Fruit fly (Drosophila melanogaster) whole organism, embryonic: ENCODE measurements around the gene CG15602.

Experiments used
- ATbp ChIP-seq: fragments of 200-800 bp; sonication (Bioruptor generic); optimal IDR thresholded peaks from 2 replicates; lab custom pipeline; 2017; ENCODE audit warnings: missing biosample characterization, mild to moderate bottlenecking, missing genetic modification characterization, missing genetic modification reagents
- Ada2b ChIP-seq: fragments of 200-800 bp; sonication (Bioruptor generic); IDR thresholded peaks from 2 replicates; pipeline ENCODE4 v1.3.6; 2022; ENCODE audit warnings: missing biosample characterization, missing genetic modification characterization
- B-H2 ChIP-seq: fragments of 200-800 bp; sonication (Bioruptor generic); optimal IDR thresholded peaks from 2 replicates; lab custom pipeline; 2018; ENCODE audit warnings: missing biosample characterization, mild to moderate bottlenecking, missing genetic modification characterization
- BtbVII ChIP-seq: fragments of 200-800 bp; sonication (Bioruptor generic); optimal IDR thresholded peaks from 3 replicates; lab custom pipeline; 2017; ENCODE audit warnings: missing biosample characterization, mild to moderate bottlenecking, missing genetic modification characterization
- CG10274 ChIP-seq: fragments of 200-800 bp; sonication (Bioruptor generic); optimal IDR thresholded peaks from 3 replicates; lab custom pipeline; 2017; ENCODE audit warnings: missing biosample characterization, mild to moderate bottlenecking, missing genetic modification characterization
- CG10979 ChIP-seq: fragments of 200-800 bp; sonication (Bioruptor generic); optimal IDR thresholded peaks from 2 replicates; lab custom pipeline; 2018; ENCODE audit warnings: missing biosample characterization, mild to moderate bottlenecking, missing genetic modification characterization, moderate library complexity
- CG11696 ChIP-seq: fragments of 200-800 bp; sonication (Bioruptor generic); IDR thresholded peaks from 2 replicates; pipeline ENCODE4 v1.3.6; 2022; ENCODE audit warnings: missing biosample characterization, missing genetic modification characterization
- CG12744 ChIP-seq: fragments of 200-800 bp; sonication (Bioruptor generic); optimal IDR thresholded peaks from 2 replicates; lab custom pipeline; 2016; ENCODE audit warnings: missing biosample characterization, missing genetic modification characterization
- CG13624 ChIP-seq: fragments of 200-800 bp; sonication (Bioruptor generic); optimal IDR thresholded peaks from 2 replicates; lab custom pipeline; 2016; ENCODE audit warnings: missing biosample characterization, missing genetic modification characterization
- CG14441 ChIP-seq: fragments of 200-800 bp; sonication (Bioruptor generic); IDR thresholded peaks from 2 replicates; pipeline ENCODE4 v1.3.6; 2022; ENCODE audit warnings: missing biosample characterization, missing genetic modification characterization
- CG15601 ChIP-seq: fragments of 200-800 bp; sonication (Bioruptor generic); optimal IDR thresholded peaks from 3 replicates; lab custom pipeline; 2019; ENCODE audit warnings: missing biosample characterization, mild to moderate bottlenecking, missing genetic modification characterization, moderate library complexity
- CG2199 ChIP-seq: fragments of 200-800 bp; sonication (Bioruptor generic); IDR thresholded peaks from 3 replicates; pipeline ENCODE4 v1.3.6; 2022; ENCODE audit warnings: missing biosample characterization, missing genetic modification characterization
- CG30431 ChIP-seq: fragments of 200-800 bp; sonication (Bioruptor generic); optimal IDR thresholded peaks from 2 replicates; lab custom pipeline; 2017; ENCODE audit warnings: missing biosample characterization, missing genetic modification characterization
- CG3065 ChIP-seq: fragments of 200-800 bp; sonication (Bioruptor generic); optimal IDR thresholded peaks from 2 replicates; lab custom pipeline; 2016; ENCODE audit warnings: missing biosample characterization, missing genetic modification characterization
- CG32532 ChIP-seq: fragments of 200-800 bp; sonication (Bioruptor generic); IDR thresholded peaks from 2 replicates; pipeline ENCODE4 v1.3.6; 2022; ENCODE audit warnings: missing biosample characterization, missing genetic modification characterization
- CG43689 ChIP-seq: fragments of 200-800 bp; sonication (Bioruptor generic); IDR thresholded peaks from 2 replicates; pipeline ENCODE4 v1.3.6; 2022; ENCODE audit warnings: missing biosample characterization, missing genetic modification characterization
- CG4424 ChIP-seq: fragments of 200-800 bp; sonication (Bioruptor generic); optimal IDR thresholded peaks from 3 replicates; lab custom pipeline; 2016; ENCODE audit warnings: missing biosample characterization, missing genetic modification characterization
- CG5953 ChIP-seq: fragments of 200-800 bp; sonication (Bioruptor generic); IDR thresholded peaks from 2 replicates; pipeline ENCODE4 v1.3.6; 2022; ENCODE audit warnings: missing biosample characterization, missing genetic modification characterization
- CG6272 ChIP-seq: fragments of 200-800 bp; sonication (Bioruptor generic); IDR thresholded peaks from 2 replicates; pipeline ENCODE4 v1.3.6; 2022; ENCODE audit warnings: missing biosample characterization, missing genetic modification characterization
- CG6689 ChIP-seq: fragments of 200-800 bp; sonication (Bioruptor generic); IDR thresholded peaks from 2 replicates; pipeline ENCODE4 v1.3.6; 2022; ENCODE audit warnings: missing biosample characterization, missing genetic modification characterization
- CG7928 ChIP-seq: fragments of 200-800 bp; sonication (Bioruptor generic); optimal IDR thresholded peaks from 2 replicates; lab custom pipeline; 2017; ENCODE audit warnings: missing biosample characterization, mild to moderate bottlenecking, missing genetic modification characterization
- Chrac-16 ChIP-seq: fragments of 200-800 bp; sonication (Bioruptor generic); optimal IDR thresholded peaks from 3 replicates; lab custom pipeline; 2016; ENCODE audit warnings: missing biosample characterization, missing genetic modification characterization
- CkIIα-i1 ChIP-seq: fragments of 200-800 bp; sonication (Bioruptor generic); IDR thresholded peaks from 2 replicates; pipeline ENCODE4 v1.3.6; 2022; ENCODE audit warnings: missing biosample characterization, missing genetic modification characterization
- Doc3 ChIP-seq: fragments of 200-800 bp; sonication (Bioruptor generic); IDR thresholded peaks from 3 replicates; pipeline ENCODE4 v1.3.6; 2022; ENCODE audit warnings: missing biosample characterization, missing genetic modification characterization; ENCODE audit not compliant: partially characterized antibody
- Hr3 ChIP-seq: fragments of 200-800 bp; sonication (Bioruptor generic); optimal IDR thresholded peaks from 3 replicates; lab custom pipeline; 2016; ENCODE audit warnings: missing biosample characterization, missing genetic modification characterization
- Hr51 ChIP-seq, 2 experiments: fragments of 200-800 bp; sonication (Bioruptor generic); optimal IDR thresholded peaks; 2 replicates in 1 of 2; 3 replicates in 1 of 2; lab custom pipeline; 2016 to 2018; ENCODE audit warnings: missing biosample characterization in 2 of 2, missing genetic modification characterization in 2 of 2, mild to moderate bottlenecking in 1 of 2, moderate library complexity in 1 of 2
- Nf-YA ChIP-seq: fragments of 200-800 bp; sonication (Bioruptor generic); IDR thresholded peaks from 2 replicates; pipeline ENCODE4 v1.3.6; 2022; ENCODE audit warnings: missing biosample characterization, missing genetic modification characterization
- Sry-δ ChIP-seq: fragments of 200-800 bp; sonication (Bioruptor generic); optimal IDR thresholded peaks from 2 replicates; lab custom pipeline; 2016; ENCODE audit warnings: missing biosample characterization, missing genetic modification characterization
- TFAM ChIP-seq: fragments of 200-800 bp; sonication (Bioruptor generic); optimal IDR thresholded peaks from 2 replicates; lab custom pipeline; 2017; ENCODE audit warnings: missing biosample characterization, missing genetic modification characterization, inconsistent platforms
- Trl ChIP-seq, 3 experiments: fragments of >200 bp in 2 of 3; fragments of 200-800 bp in 1 of 3; sonication (Bioruptor generic) in 1 of 3; optimal IDR thresholded peaks; 2 replicates in 1 of 3; 3 replicates in 2 of 3; lab custom pipeline; 2016 to 2017; ENCODE audit warnings: missing biosample characterization in 1 of 3, missing genetic modification characterization in 1 of 3
- ara ChIP-seq: fragments of 200-800 bp; sonication (Bioruptor generic); IDR thresholded peaks from 2 replicates; pipeline ENCODE4 v1.3.6; 2022; ENCODE audit warnings: missing biosample characterization, missing genetic modification characterization
- bcd ChIP-seq: fragments of 200-800 bp; sonication (Bioruptor generic); optimal IDR thresholded peaks from 2 replicates; lab custom pipeline; 2017; ENCODE audit warnings: missing biosample characterization, mild to moderate bottlenecking, missing genetic modification characterization
- dati ChIP-seq: fragments of 200-800 bp; sonication (Bioruptor generic); IDR thresholded peaks from 2 replicates; pipeline ENCODE4 v1.3.6; 2022; ENCODE audit warnings: missing biosample characterization, missing genetic modification characterization
- dpn ChIP-seq, 2 experiments: fragments of 200-800 bp; sonication (Bioruptor generic); optimal IDR thresholded peaks; 3 replicates each; lab custom pipeline; 2016; ENCODE audit warnings: missing biosample characterization in 2 of 2, missing genetic modification characterization in 2 of 2
- ems ChIP-seq: fragments of 200-800 bp; sonication (Bioruptor generic); optimal IDR thresholded peaks from 3 replicates; lab custom pipeline; 2016; ENCODE audit warnings: missing biosample characterization, missing genetic modification characterization
- exex ChIP-seq: fragments of 200-800 bp; sonication (Bioruptor generic); optimal IDR thresholded peaks from 4 replicates; lab custom pipeline; 2018; ENCODE audit warnings: missing biosample characterization, mild to moderate bottlenecking, missing genetic modification characterization, moderate library complexity
- ftz-f1 ChIP-seq: fragments of 200-800 bp; sonication (Bioruptor generic); optimal IDR thresholded peaks from 2 replicates; lab custom pipeline; 2016; ENCODE audit warnings: missing biosample characterization, missing genetic modification characterization
- gfzf ChIP-seq: fragments of 200-800 bp; sonication (Bioruptor generic); optimal IDR thresholded peaks from 2 replicates; lab custom pipeline; 2016; ENCODE audit warnings: missing biosample characterization, mild to moderate bottlenecking, missing genetic modification characterization, moderate library complexity
- hb ChIP-seq: fragments of 200-800 bp; sonication (Bioruptor generic); IDR thresholded peaks from 3 replicates; pipeline ENCODE4 v1.3.6; 2022; ENCODE audit warnings: missing biosample characterization, missing genetic modification characterization; ENCODE audit not compliant: partially characterized antibody
- oc ChIP-seq: fragments of 200-800 bp; sonication (Bioruptor generic); optimal IDR thresholded peaks from 2 replicates; lab custom pipeline; 2018; ENCODE audit warnings: missing biosample characterization, mild to moderate bottlenecking, missing genetic modification characterization, moderate library complexity
- org-1 ChIP-seq: fragments of 200-800 bp; sonication (Bioruptor generic); optimal IDR thresholded peaks from 2 replicates; lab custom pipeline; 2017; ENCODE audit warnings: missing biosample characterization, missing genetic modification characterization
- pnt ChIP-seq: fragments of 200-800 bp; sonication (Bioruptor generic); optimal IDR thresholded peaks from 3 replicates; lab custom pipeline; 2016; ENCODE audit warnings: missing biosample characterization, missing genetic modification characterization
- ro ChIP-seq: fragments of 200-800 bp; sonication (Bioruptor generic); IDR thresholded peaks from 2 replicates; pipeline ENCODE4 v1.3.6; 2022; ENCODE audit warnings: missing biosample characterization, missing genetic modification characterization
- row ChIP-seq: fragments of 200-800 bp; sonication (Bioruptor generic); IDR thresholded peaks from 3 replicates; pipeline ENCODE4 v1.3.6; 2022; ENCODE audit warnings: missing biosample characterization, missing genetic modification characterization
- schlank ChIP-seq: fragments of 200-800 bp; sonication (Bioruptor generic); optimal IDR thresholded peaks from 2 replicates; lab custom pipeline; 2018; ENCODE audit warnings: missing biosample characterization, mild to moderate bottlenecking, missing genetic modification characterization
- seq ChIP-seq: fragments of 200-800 bp; sonication (Bioruptor generic); IDR thresholded peaks from 2 replicates; pipeline ENCODE4 v1.3.6; 2022; ENCODE audit warnings: missing biosample characterization, missing genetic modification characterization
- slbo ChIP-seq: fragments of 200-800 bp; sonication (Bioruptor generic); IDR thresholded peaks from 2 replicates; pipeline ENCODE4 v1.3.6; 2022; ENCODE audit warnings: missing biosample characterization, missing genetic modification characterization
- tgo ChIP-seq: fragments of 200-800 bp; sonication (Bioruptor generic); IDR thresholded peaks from 3 replicates; pipeline ENCODE4 v1.3.6; 2022; ENCODE audit warnings: missing biosample characterization, missing genetic modification characterization
- zen2 ChIP-seq: fragments of 200-800 bp; sonication (Bioruptor generic); IDR thresholded peaks from 3 replicates; pipeline ENCODE4 v1.3.6; 2022; ENCODE audit warnings: missing biosample characterization, missing genetic modification characterization; ENCODE audit not compliant: partially characterized antibody

The CG15602 gene

DNA sequence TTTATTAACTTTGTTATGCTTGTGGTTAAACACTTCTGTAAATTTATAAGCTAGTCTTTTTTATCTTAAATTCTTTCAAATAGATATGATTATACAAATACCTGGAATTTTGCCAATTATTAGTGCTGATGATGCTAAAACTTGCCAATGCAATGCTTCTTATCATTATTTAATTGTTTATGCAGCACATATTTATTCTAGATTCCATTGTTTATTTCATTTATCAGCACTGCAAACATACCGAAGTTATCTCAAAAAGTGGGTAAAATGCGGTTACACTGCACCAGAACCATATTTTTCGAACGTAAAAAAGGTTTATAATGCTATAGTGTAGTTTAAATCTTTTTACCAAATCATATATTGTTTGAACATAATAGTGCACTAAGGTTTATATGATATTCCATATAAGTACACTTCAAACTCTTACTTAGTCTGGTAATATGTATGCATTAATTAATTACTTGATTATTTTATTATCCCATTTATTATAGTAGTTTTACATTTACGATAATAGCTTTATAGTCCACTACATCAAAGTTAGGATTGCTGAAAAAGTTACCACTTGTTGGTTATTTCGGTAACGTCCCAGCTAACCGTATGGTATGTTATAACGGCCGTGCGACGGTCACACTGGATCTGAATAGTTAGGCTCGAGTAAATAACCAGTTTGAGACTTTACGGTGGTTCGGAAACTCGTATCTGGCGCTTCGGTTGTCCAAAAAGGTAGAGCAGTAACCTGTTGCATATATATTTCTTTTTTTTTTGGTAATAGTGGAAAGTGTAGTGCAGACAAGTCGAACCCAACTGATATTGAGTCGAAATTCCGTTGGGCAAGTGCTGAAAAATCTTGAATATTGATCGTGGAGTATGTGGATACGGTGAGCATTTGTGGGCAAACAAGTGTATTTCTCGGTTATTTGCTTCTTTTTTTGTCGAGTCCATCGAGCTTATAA, 10.7 kb upstream of the CG15602 start, which contains the start of gene Rhp (continued):
- TF ChIP-seq TFAM (GFP tag; lab: Kevin White, UChicago) (no peak), Ada2b (GFP tag; lab: Robert Waterston, UW) (no peak), BtbVII (GFP tag; lab: Kevin White, UChicago) (peak; percentile 68), Trl (optimal IDR thresholded peaks at IDR 0.05; lab: Kevin White, UChicago) (no peak), Trl (GFP tag; optimal IDR thresholded peaks at IDR 0.05; lab: Kevin White, UChicago) (no peak), CG7928 (GFP tag; lab: Kevin White, UChicago) (no peak), CG43689 (GFP tag; lab: Robert Waterston, UW) (no peak), dpn (GFP tag; optimal IDR thresholded peaks at IDR 0.05; lab: Kevin White, UChicago) (no peak), oc (tag; lab: Kevin White, UChicago) (no peak), CG2199 (GFP tag; lab: Robert Waterston, UW) (peak; percentile 68; the same call in 1 of the 3 replicates), CG11696 (no peak), CG4424 (GFP tag; lab: Kevin White, UChicago) (peak; percentile 5), CG6272 (no peak), CG13624 (GFP tag; lab: Kevin White, UChicago) (no peak), CG10274 (no peak), CkIIα-i1 (GFP tag; lab: Robert Waterston, UW) (no peak), CG3065 (GFP tag; lab: Kevin White, UChicago) (no peak), Hr3 (GFP tag; lab: Kevin White, UChicago) (no peak), slbo (GFP tag; lab: Robert Waterston, UW) (no peak), B-H2 (GFP tag; lab: Kevin White, UChicago) (peak; percentile 7), row (peak; percentile 32; the same call in 2 of the 3 replicates), CG5953 (no peak), org-1 (GFP tag; lab: Kevin White, UChicago) (no peak), ftz-f1 (GFP tag; lab: Kevin White, UChicago) (no peak), schlank (tag; lab: Kevin White, UChicago) (no peak), CG14441 (no peak), CG10979 (no peak), zen2 (GFP tag; lab: Robert Waterston, UW) (no peak), ara (GFP tag; lab: Robert Waterston, UW) (no peak), CG6689 (no peak), pnt (no peak), exex (tag; lab: Kevin White, UChicago) (peak; percentile 46), Sry-δ (GFP tag; lab: Kevin White, UChicago) (no peak), ro (GFP tag; lab: Robert Waterston, UW) (no peak), hb (GFP tag; lab: Robert Waterston, UW) (no peak), Nf-YA (GFP tag; lab: Robert Waterston, UW) (no peak), CG30431 (GFP tag; lab: Kevin White, UChicago) (no peak), CG15601 (tag; lab: Kevin White, UChicago) (peak; percentile 76), ATbp (GFP tag; lab: Kevin White, UChicago) (peak; percentile 77), seq (GFP tag; lab: Robert Waterston, UW) (no peak), CG12744 (no peak), Chrac-16 (GFP tag; lab: Kevin White, UChicago) (no peak), Hr51 (GFP tag; optimal IDR thresholded peaks at IDR 0.05; lab: Kevin White, UChicago) (no peak), ems (GFP tag; lab: Kevin White, UChicago) (no peak), Doc3 (GFP tag; lab: Robert Waterston, UW) (no peak), tgo (GFP tag; lab: Robert Waterston, UW) (no peak), CG32532 (GFP tag; lab: Robert Waterston, UW) (no peak), gfzf (GFP tag; lab: Kevin White, UChicago) (peak; percentile 71), bcd (no peak), dati (GFP tag; lab: Robert Waterston, UW) (no peak)
